Worm (Caenorhabditis elegans): Measurements from ENCODE around the gene C25D7.15.
A peak's percentile ranks its signal among the peaks of the same experiment; 100 is the strongest.
"Not testable (repeated sequence)": the region's sequence is repeated elsewhere in the genome, so short reads cannot be mapped to it uniquely, and the experiment has no call there.

The C25D7.15 gene

DNA sequence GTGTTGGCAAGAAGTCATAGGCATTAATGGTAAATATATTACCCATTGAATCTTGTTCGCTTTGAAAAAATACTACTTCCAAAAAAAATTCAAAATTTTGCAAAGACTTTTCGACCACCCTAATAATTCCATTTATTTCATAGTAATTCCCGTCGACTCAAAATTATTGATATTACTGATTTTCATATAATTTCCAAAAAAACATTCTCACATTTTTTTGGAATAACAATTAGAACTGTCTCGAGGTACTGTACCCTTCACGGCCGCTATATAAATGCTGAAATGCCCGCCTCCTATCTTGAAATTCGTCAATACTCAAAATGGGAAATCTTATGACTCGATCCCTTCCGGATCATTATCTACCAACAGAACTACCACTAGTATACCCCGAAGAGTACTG lies 36.1 kb upstream of the C25D7.15 start, which contains the start of gene F14H8.4:
TSS of gene F14H8.4 (plus strand) at position 301 of the 400 bp plus-strand sequence.
- TF ChIP-seq fos-1 (tag; optimal IDR thresholded peaks at IDR 0.05) (no peak), ztf-11 (tag; optimal IDR thresholded peaks at IDR 0.05) (no peak), ceh-16 (tag; optimal IDR thresholded peaks at IDR 0.05) (no peak), ztf-1 (GFP tag; conservative IDR thresholded peaks at IDR 0.05) (no peak), aly-2 (tag; optimal IDR thresholded peaks at IDR 0.05) (no peak), Y55F3AM.14 (GFP tag; optimal IDR thresholded peaks at IDR 0.05) (no peak), sem-4 (tag; optimal IDR thresholded peaks at IDR 0.05) (no peak), dmd-4 (tag; optimal IDR thresholded peaks at IDR 0.05) (no peak), elt-1 (tag; optimal IDR thresholded peaks at IDR 0.05) (no peak), egl-27 (tag; optimal IDR thresholded peaks at IDR 0.05) (no peak)

DNA sequence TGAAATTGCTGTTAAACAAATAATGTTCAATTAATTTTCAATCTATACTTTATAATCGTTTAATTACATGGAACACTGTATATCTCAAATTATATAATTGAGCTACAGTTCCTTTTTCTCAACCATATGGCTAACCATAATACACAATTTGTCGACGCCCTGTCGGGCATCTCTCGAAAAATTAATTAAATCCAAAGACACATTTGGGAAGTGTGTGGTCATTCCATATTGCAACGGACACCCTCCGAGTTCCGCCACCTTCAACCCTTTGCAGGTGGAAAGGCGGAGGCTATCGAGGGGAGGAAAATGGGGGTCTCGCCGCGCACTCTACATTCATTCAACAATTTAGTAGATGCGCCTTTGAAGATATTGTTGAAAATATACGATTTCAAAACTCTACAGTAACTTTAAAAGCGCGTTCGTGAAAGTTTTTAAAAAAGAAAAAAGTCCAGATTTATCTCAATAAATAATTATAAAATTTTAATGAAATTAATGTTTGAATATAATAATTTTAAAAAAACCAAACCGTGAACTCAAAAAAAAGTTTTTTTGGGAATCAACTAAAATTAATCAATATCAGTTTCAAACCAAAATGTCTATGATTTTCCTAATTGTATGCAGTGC lies 30.6 kb upstream of the C25D7.15 start, which contains the start of gene F14H8.8:
TSS of gene F14H8.8 (plus strand) at position 574 of the 624 bp plus-strand sequence.
- TF ChIP-seq gmeb-1 (tag; optimal IDR thresholded peaks at IDR 0.05) (peak; percentile 10), ZK546.5 (tag; optimal IDR thresholded peaks at IDR 0.05) (no peak), skn-1 (tag; optimal IDR thresholded peaks at IDR 0.05) (no peak), fos-1 (tag; optimal IDR thresholded peaks at IDR 0.05) (peak; percentile 11), snpc-4 (tag; optimal IDR thresholded peaks at IDR 0.05) (peak; percentile 94), ceh-16 (tag; optimal IDR thresholded peaks at IDR 0.05) (peak; percentile 9), nhr-21 (tag; optimal IDR thresholded peaks at IDR 0.05) (peak; percentile 18), sma-3 (GFP tag; optimal IDR thresholded peaks at IDR 0.05) (peak; percentile 64)

DNA sequence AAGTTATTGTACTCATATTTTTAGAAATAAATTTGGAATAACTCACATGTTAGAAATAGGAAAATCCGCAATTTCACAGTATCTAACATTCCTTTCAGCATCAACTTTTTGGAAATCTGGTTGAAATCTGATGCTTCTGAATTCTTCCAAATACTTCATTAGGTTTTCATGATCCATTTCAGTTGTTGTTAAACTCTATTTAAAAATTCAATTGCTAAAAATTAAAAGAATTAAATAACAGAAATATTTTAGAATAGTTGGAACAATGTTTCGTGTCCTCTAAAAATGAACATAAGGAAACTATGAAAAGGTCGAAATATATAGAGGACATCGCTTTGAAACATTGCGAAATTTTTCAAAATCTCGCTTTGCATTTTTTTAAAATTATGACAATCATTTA lies 28.2 kb upstream of the C25D7.15 start, which contains the start of gene cng-1:
TSS of gene cng-1 (minus strand) at position 101 of the 400 bp plus-strand sequence.
- not testable (repeated sequence) for TF ChIP-seq lin-13 (GFP tag; optimal IDR thresholded peaks at IDR 0.05); elt-3 (tag; optimal IDR thresholded peaks at IDR 0.05); snpc-4 (tag; optimal IDR thresholded peaks at IDR 0.05)

DNA sequence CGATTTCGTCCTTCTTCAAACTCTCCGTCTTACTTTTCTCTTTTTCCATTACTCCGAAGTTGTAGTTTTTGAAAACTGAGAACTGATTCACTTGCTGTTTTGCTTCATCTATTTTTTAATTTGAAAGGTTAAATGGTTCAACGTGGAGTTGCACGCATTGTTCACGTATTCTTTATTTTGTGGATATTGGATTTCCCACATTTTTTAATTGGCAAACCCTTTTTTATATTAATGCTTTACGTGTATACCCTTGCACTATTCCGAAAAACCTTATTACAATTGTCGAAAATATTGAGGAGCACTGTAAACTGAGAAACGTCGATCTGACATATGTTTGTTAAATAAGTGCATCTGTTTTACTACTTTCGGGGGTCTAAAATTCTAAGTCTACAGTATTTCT lies 22.8 kb upstream of the C25D7.15 start, which contains the start of gene melo-3:
TSS of gene melo-3 (minus strand) at position 101 of the 400 bp plus-strand sequence.
- TF ChIP-seq nhr-10, aly-2, nhr-12 (tag; optimal IDR thresholded peaks at IDR 0.05): not testable (repeated sequence)

DNA sequence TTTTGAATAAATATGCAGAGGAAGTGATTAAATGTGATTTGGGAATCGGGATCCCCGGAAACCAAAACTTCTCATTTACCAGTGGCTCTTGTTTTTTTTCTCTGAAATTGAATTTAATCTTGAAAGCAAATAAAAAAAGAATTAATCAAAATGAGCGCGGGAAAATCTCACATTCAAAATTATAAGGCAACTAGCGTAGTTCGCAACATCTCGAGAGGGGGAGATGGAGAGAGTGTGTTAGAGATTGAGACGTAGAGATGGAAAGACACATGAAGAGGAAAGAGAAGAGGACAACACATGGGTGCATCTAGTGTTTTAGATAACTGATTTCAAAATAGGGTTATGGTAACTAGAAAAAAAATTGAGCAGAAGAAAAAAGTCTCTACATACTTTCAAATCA lies 11.5 kb upstream of the C25D7.15 start, which contains the start of gene sdc-3:
TSS of gene sdc-3 (minus strand) at position 101 of the 400 bp plus-strand sequence.
- TF ChIP-seq zag-1 (tag; optimal IDR thresholded peaks at IDR 0.05) (no peak), fos-1 (tag; optimal IDR thresholded peaks at IDR 0.05) (peak; percentile 18), C34F6.9 (tag; optimal IDR thresholded peaks at IDR 0.05) (peak; percentile 28)

DNA sequence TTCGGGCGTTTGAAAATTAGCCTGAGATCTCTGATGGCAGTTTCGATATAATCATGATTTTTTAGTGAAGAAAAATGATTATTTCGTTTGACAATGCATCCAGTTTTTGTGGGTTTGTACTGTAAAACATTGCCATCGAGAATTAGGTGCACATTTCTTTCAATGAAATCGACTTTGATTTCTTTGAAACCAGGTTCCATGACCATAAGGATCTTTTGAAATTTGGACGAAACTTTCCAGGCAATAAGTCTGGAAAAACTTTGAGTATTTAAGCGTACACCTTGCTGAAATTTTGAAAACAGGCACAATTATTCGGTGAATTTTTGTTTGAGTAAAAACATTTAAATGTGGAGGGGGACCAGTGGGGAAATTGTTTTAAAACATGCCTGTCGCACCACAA lies 7.9 kb upstream of the C25D7.15 start:
- TF ChIP-seq dmd-4 (tag; optimal IDR thresholded peaks at IDR 0.05) (no peak), aly-2 (tag; optimal IDR thresholded peaks at IDR 0.05) (no peak), unc-55 (GFP tag; optimal IDR thresholded peaks at IDR 0.05) (no peak), ztf-4 (tag; optimal IDR thresholded peaks at IDR 0.05) (no peak), nhr-129 (tag; optimal IDR thresholded peaks at IDR 0.05) (no peak), Y55F3AM.14 (GFP tag; optimal IDR thresholded peaks at IDR 0.05) (no peak)

DNA sequence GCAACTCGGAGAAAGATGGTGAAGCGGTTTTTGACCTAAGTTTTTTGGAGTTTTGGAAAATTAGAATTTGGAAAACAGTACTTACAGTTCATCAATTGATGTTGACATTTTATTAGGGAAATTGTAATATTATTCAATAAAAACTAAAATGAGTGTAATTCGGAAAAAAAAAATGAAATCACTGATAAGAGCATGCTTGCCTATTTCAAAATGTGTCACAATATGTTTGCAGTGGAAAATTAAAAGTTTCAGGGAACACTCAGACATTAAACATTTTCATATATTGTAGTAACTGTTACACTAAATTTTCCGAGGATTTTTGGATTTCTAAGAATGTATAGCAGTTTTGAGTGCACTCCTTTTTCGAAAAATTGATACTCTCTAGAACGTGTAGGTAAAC lies 7.2 kb upstream of the C25D7.15 start, which contains the start of the genes fbxa-82 and C25D7.5:
TSS of gene fbxa-82 (minus strand) at position 163 of the 400 bp plus-strand sequence.
TSS of gene C25D7.5 (plus strand) at position 283 of the 400 bp plus-strand sequence.
- TF ChIP-seq fos-1 (tag; optimal IDR thresholded peaks at IDR 0.05) (peak; percentile 30), ceh-82 (tag; optimal IDR thresholded peaks at IDR 0.05) (no peak)

DNA sequence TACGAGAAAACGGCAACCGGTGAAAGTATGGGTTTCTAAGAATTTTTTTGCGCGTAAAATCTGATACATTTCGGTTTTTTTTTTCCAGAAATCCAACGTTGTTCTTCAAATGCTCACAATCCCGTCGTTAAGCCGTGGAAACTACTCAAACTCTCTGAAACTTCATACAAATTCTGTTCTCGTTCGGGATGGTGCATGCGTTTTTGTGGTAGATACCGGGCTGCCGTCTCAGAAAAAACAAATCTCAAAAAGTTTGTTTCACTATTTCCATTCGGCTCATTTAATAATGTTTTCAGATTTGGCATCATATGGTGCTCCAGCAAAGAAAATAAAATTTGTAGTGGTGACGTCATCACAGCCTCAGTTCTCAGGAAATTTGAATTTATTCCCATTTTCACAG lies 4.9 kb upstream of the C25D7.15 start:
- TF ChIP-seq aly-2 (tag; optimal IDR thresholded peaks at IDR 0.05): no peak
- TF ChIP-seq ceh-16 (tag; optimal IDR thresholded peaks at IDR 0.05): no peak
- no peak for TF ChIP-seq unc-39 (tag; optimal IDR thresholded peaks at IDR 0.05)
- TF ChIP-seq nhr-21 (tag; optimal IDR thresholded peaks at IDR 0.05): no peak
- TF ChIP-seq mdl-1 (tag; optimal IDR thresholded peaks at IDR 0.05): no peak
